Worm (Caenorhabditis elegans) whole organism, young adult: ENCODE measurements around the gene F19G12.1.

Source experiments
- T26A5.8 ChIP-seq: sonication (generic microtip); optimal IDR thresholded peaks from 2 replicates; lab custom pipeline; 2016; ENCODE audit warnings: missing genetic modification characterization, missing compliant biosample characterization
- die-1 ChIP-seq: sonication (generic microtip); optimal IDR thresholded peaks from 2 replicates; lab custom pipeline; 2016; ENCODE audit warnings: missing genotype, mild to moderate bottlenecking, missing genetic modification characterization, missing compliant biosample characterization
- unc-130 ChIP-seq: sonication (generic microtip); optimal IDR thresholded peaks from 2 replicates; lab custom pipeline; 2016; ENCODE audit warnings: missing genetic modification reagents, missing genetic modification characterization, missing compliant biosample characterization
- unc-62 ChIP-seq: fragments of 150-350 bp; optimal IDR thresholded peaks from 2 replicates; lab custom pipeline; 2014; ENCODE audit warnings: missing biosample characterization, missing genetic modification reagents, missing genetic modification characterization

- TF ChIP-seq unc-130 (GFP tag; lab: Kevin White, UChicago), result no peak
- no peak for TF ChIP-seq die-1
- no peak for TF ChIP-seq unc-62 (GFP tag; lab: Kevin White, UChicago)
- TF ChIP-seq T26A5.8 (tag; lab: Kevin White, UChicago), result no peak
Observed at ce11 chrX:1416776-1417354, 13.9 kb upstream of the F19G12.1 start, which contains the start of the genes F19G12.4 and F19G12.8.
